Worm (Caenorhabditis elegans): ENCODE data around the gene ZK643.5.
A peak's percentile ranks its signal among the peaks of the same experiment; 100 is the strongest.

Gene ZK643.5

DNA sequence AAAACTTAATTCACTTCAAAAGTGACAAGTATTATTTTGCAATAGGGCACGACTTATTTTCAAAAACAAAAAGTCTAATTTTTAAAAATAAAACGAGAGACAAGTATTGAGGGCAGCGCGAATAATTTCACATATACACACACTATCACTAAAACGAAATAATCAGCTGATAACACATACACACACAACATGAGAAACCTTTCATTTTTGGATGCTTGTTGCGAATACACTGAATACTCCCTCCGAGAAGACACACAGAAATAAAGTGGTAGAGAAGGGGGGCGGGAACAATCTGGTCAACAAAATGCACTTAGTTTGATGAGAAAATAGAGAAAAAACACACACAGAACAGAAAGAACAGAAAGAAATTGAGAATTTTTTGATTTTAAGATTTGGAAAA lies 28.4 kb upstream of the ZK643.5 start:
- TF ChIP-seq hlh-6 (tag; optimal IDR thresholded peaks at IDR 0.05) (no peak), elt-2 (tag; optimal IDR thresholded peaks at IDR 0.05) (peak; percentile 47)

DNA sequence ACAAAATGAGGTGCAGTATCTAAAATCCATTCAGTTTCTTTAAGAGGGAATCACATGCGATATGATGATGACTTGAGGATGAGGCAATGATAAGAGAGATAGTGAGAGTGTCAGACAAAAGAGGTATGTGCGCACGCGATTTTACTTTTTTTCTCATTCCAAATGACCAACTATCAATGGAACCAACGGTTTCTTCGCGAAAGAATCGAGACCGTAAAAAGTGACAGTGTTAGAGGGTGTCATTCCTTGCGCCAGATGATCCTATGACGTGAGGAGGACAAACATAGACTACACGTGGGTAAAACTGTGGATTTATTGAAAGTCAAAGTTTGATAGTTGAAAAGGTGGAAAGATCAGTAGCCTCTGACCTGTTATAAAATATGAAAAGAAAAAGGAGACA lies 27.8 kb upstream of the ZK643.5 start:
- TF ChIP-seq ets-4 (tag; optimal IDR thresholded peaks at IDR 0.05) (no peak), ceh-34 (tag; optimal IDR thresholded peaks at IDR 0.05) (no peak), syd-9 (tag; optimal IDR thresholded peaks at IDR 0.05) (no peak), ceh-9 (tag; optimal IDR thresholded peaks at IDR 0.05) (no peak), pat-9 (tag; optimal IDR thresholded peaks at IDR 0.05) (no peak), che-1 (tag; optimal IDR thresholded peaks at IDR 0.05) (no peak), sdc-2 (tag; optimal IDR thresholded peaks at IDR 0.05) (no peak), pqm-1 (tag; optimal IDR thresholded peaks at IDR 0.05) (no peak), F13H6.1 (tag; optimal IDR thresholded peaks at IDR 0.05) (no peak), hlh-6 (tag; optimal IDR thresholded peaks at IDR 0.05) (no peak), ceh-2 (tag; optimal IDR thresholded peaks at IDR 0.05) (no peak)

DNA sequence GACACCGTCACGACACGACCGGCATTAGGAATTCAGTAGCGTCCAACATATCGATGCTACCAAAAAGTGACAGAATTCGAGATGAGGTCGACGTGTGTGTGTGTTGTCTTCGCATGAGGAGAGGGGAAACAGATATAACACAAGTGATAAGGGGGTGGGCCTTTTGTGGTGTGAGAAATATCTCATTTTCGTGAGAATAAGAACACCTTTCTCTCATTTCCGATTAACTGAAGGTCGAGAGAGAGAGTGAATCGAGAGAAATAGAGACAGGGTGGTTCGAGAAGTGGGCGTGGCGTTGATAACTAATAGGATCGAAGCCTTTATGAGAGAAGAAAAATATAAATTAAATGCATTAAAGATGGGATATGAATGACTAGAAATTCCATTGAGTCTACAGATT lies 27.1 kb upstream of the ZK643.5 start:
- TF ChIP-seq npax-4 (tag; optimal IDR thresholded peaks at IDR 0.05), result no peak
- no peak for TF ChIP-seq hlh-15 (tag; optimal IDR thresholded peaks at IDR 0.05)
- TF ChIP-seq hlh-13 (GFP tag; optimal IDR thresholded peaks at IDR 0.05), result no peak
- no peak for TF ChIP-seq nfya-1 (tag; optimal IDR thresholded peaks at IDR 0.05)
- no peak for TF ChIP-seq ceh-9 (tag; optimal IDR thresholded peaks at IDR 0.05)

DNA sequence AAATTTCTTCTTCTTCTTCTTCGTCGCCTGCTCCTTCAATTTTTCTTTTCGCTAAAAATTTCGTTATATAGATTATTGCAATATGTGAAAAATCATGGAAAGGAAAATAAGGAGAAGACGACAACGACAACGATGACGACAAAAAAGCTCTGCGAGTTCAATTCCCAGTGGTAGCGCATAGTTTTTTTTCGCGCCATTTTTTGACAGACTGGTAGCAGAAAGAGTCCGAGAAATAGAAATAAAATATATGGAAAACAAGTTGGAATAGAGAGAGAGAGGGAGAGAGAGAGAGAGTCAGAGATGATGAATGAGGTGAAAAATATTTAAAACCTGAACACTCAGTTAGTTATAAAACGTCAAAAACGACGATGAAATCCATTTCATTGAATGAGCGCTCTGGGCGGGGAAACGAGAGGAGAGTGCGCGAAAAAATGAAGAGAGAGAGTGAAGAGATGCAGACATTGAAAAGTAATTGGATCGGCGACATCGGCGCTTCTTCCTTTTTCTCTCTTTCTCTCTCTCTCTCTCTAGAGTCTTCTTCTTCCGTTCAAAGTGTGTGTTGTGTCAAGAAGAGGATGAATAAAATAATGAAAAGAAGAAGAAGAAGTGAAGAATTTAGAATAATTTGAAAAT lies 26.0 kb upstream of the ZK643.5 start, which contains the start of gene pde-2:
pde-2 (minus strand) TSS at position 51 of the 633 bp plus-strand sequence.
- no peak for TF ChIP-seq pqm-1 (tag; optimal IDR thresholded peaks at IDR 0.05)
- no peak for TF ChIP-seq nhr-232 (tag; optimal IDR thresholded peaks at IDR 0.05)
- no peak for TF ChIP-seq K09A11.1 (tag; optimal IDR thresholded peaks at IDR 0.05; ENCODE audit: insufficient read depth)
- no peak for TF ChIP-seq ceh-6 (GFP tag; optimal IDR thresholded peaks at IDR 0.05)
- TF ChIP-seq unc-42 (tag; optimal IDR thresholded peaks at IDR 0.05), result peak; percentile 97
- TF ChIP-seq sdc-2 (tag; optimal IDR thresholded peaks at IDR 0.05), result no peak
- no peak for TF ChIP-seq pha-4 (tag; optimal IDR thresholded peaks at IDR 0.05)
- no peak for TF ChIP-seq pat-9 (tag; optimal IDR thresholded peaks at IDR 0.05)
- TF ChIP-seq tbx-7 (tag; optimal IDR thresholded peaks at IDR 0.05), result no peak
- no peak for TF ChIP-seq madf-2 (tag; optimal IDR thresholded peaks at IDR 0.05)
- TF ChIP-seq fkh-6 (tag; optimal IDR thresholded peaks at IDR 0.05), result no peak
- no peak for TF ChIP-seq ceh-9 (tag; optimal IDR thresholded peaks at IDR 0.05)
- TF ChIP-seq zip-5 (tag; optimal IDR thresholded peaks at IDR 0.05), result no peak
- no peak for TF ChIP-seq ttx-3 (tag; optimal IDR thresholded peaks at IDR 0.05)
- peak; percentile 12 for TF ChIP-seq ceh-19 (GFP tag; optimal IDR thresholded peaks at IDR 0.05)
- no peak for TF ChIP-seq unc-55 (GFP tag; optimal IDR thresholded peaks at IDR 0.05)
- no peak for TF ChIP-seq odd-2 (tag; optimal IDR thresholded peaks at IDR 0.05)
- TF ChIP-seq tbx-2 (tag; optimal IDR thresholded peaks at IDR 0.05), result peak; percentile 17
- TF ChIP-seq ahr-1 (tag; optimal IDR thresholded peaks at IDR 0.05), result no peak
- TF ChIP-seq eyg-1 (tag; optimal IDR thresholded peaks at IDR 0.05), result no peak
- TF ChIP-seq ref-2 (tag; optimal IDR thresholded peaks at IDR 0.05), result no peak
- no peak for TF ChIP-seq pros-1 (tag; optimal IDR thresholded peaks at IDR 0.05)
- TF ChIP-seq che-1 (tag; optimal IDR thresholded peaks at IDR 0.05), result no peak
- TF ChIP-seq C08G9.2 (tag; optimal IDR thresholded peaks at IDR 0.05), result no peak
- peak; percentile 21 for TF ChIP-seq nfya-1 (tag; optimal IDR thresholded peaks at IDR 0.05)
- TF ChIP-seq npax-4 (tag; optimal IDR thresholded peaks at IDR 0.05), result no peak
- TF ChIP-seq ceh-48 (tag; optimal IDR thresholded peaks at IDR 0.05), result no peak
- TF ChIP-seq ceh-2 (tag; optimal IDR thresholded peaks at IDR 0.05), result no peak
- TF ChIP-seq ceh-34 (tag; optimal IDR thresholded peaks at IDR 0.05), result peak; percentile 75
- no peak for TF ChIP-seq ceh-24 (tag; optimal IDR thresholded peaks at IDR 0.05)
- no peak for TF ChIP-seq Y22D7AL.16 (tag; optimal IDR thresholded peaks at IDR 0.05)
- peak; percentile 1 for TF ChIP-seq ceh-14 (tag; optimal IDR thresholded peaks at IDR 0.05)
- no peak for TF ChIP-seq sox-2 (GFP tag; IDR thresholded peaks at IDR 0.05)
- no peak for TF ChIP-seq ama-1 (optimal IDR thresholded peaks at IDR 0.05)
- TF ChIP-seq gmeb-2 (tag; optimal IDR thresholded peaks at IDR 0.05), result no peak
- no peak for TF ChIP-seq ceh-22 (tag; optimal IDR thresholded peaks at IDR 0.05)
- no peak for TF ChIP-seq unc-86 (tag; optimal IDR thresholded peaks at IDR 0.05)
- TF ChIP-seq F13H6.1 (tag; optimal IDR thresholded peaks at IDR 0.05), result no peak
- TF ChIP-seq ceh-31 (tag; optimal IDR thresholded peaks at IDR 0.05), result peak; percentile 61
- no peak for TF ChIP-seq nhr-11 (tag; optimal IDR thresholded peaks at IDR 0.05)
